Worm (Caenorhabditis elegans) whole organism, L4 larva: ENCODE results near the gene C49F8.15.

Experiments used
- F10B5.3 ChIP-seq: sonication (generic microtip); optimal IDR thresholded peaks from 2 replicates; lab custom pipeline; 2016; ENCODE audit warnings: mild to moderate bottlenecking, missing genetic modification characterization, missing compliant biosample characterization
- F26F4.8 ChIP-seq: fragments of 200-800 bp; sonication (Bioruptor generic); conservative IDR thresholded peaks from 2 replicates; pipeline ENCODE4 v1.3.6; 2022; ENCODE audit warnings: missing genetic modification characterization, missing compliant biosample characterization
- T26A8.4 ChIP-seq: fragments of 200-800 bp; sonication (Bioruptor generic); IDR thresholded peaks from 2 replicates; pipeline ENCODE4 v1.3.6; 2022; ENCODE audit warnings: missing genetic modification characterization, missing compliant biosample characterization
- Y105C5A.15 ChIP-seq: fragments of 200-800 bp; sonication (Bioruptor generic); IDR thresholded peaks from 2 replicates; pipeline ENCODE4 v1.3.6; 2022; ENCODE audit warnings: missing genetic modification characterization, missing compliant biosample characterization
- Y5F2A.4 ChIP-seq: fragments of 200-800 bp; sonication (Bioruptor generic); optimal IDR thresholded peaks from 2 replicates; lab custom pipeline; 2018; ENCODE audit warnings: mild to moderate bottlenecking, missing genetic modification characterization, missing compliant biosample characterization
- Y75B8A.6 ChIP-seq: fragments of 200-800 bp; sonication (Bioruptor generic); IDR thresholded peaks from 2 replicates; pipeline ENCODE4 v1.3.6; 2022; ENCODE audit warnings: missing genetic modification reagents, missing genetic modification characterization, missing compliant biosample characterization
- ZK546.5 ChIP-seq, 2 experiments: sonication (generic microtip); optimal IDR thresholded peaks; 2 replicates each; lab custom pipeline; 2017; ENCODE audit warnings: missing biosample characterization in 2 of 2, missing genetic modification characterization in 2 of 2
- arid-1 ChIP-seq: fragments of 200-800 bp; sonication (Bioruptor generic); conservative IDR thresholded peaks from 2 replicates; pipeline ENCODE4 v1.3.6; 2022; ENCODE audit warnings: missing genetic modification reagents, missing genetic modification characterization, missing compliant biosample characterization
- ceh-20 ChIP-seq: fragments of 200-800 bp; sonication (Bioruptor generic); IDR thresholded peaks from 2 replicates; pipeline ENCODE4 v1.3.6; 2022; ENCODE audit warnings: missing genetic modification reagents, missing genetic modification characterization, missing compliant biosample characterization
- ceh-28 ChIP-seq: fragments of 150-350 bp; optimal IDR thresholded peaks from 2 replicates; lab custom pipeline; 2014; ENCODE audit warnings: missing biosample characterization, missing genetic modification reagents, missing genetic modification characterization
- ceh-32 ChIP-seq: sonication (generic microtip); optimal IDR thresholded peaks from 2 replicates; lab custom pipeline; 2016; ENCODE audit warnings: mild to moderate bottlenecking, missing genetic modification characterization, missing compliant biosample characterization; ENCODE audit not compliant: poor library complexity
- ceh-44 ChIP-seq: fragments of 200-800 bp; sonication (Bioruptor generic); IDR thresholded peaks from 2 replicates; pipeline ENCODE4 v1.3.6; 2022; ENCODE audit warnings: missing genetic modification reagents, missing genetic modification characterization, missing compliant biosample characterization
- ctbp-1 ChIP-seq: fragments of 200-800 bp; sonication (Bioruptor generic); IDR thresholded peaks from 2 replicates; pipeline ENCODE4 v1.3.6; 2022; ENCODE audit warnings: missing genetic modification reagents, missing genetic modification characterization, missing compliant biosample characterization
- daf-12 ChIP-seq: fragments of 150-350 bp; optimal IDR thresholded peaks from 2 replicates; lab custom pipeline; 2014; ENCODE audit warnings: missing biosample characterization, missing genetic modification reagents, missing genetic modification characterization
- daf-16 ChIP-seq, 3 experiments: sonication (generic microtip); optimal IDR thresholded peaks; 2 replicates each; lab custom pipeline; 2016 to 2017; ENCODE audit warnings: missing genetic modification characterization in 3 of 3, missing genetic modification reagents in 3 of 3, mild to moderate bottlenecking in 2 of 3, missing compliant biosample characterization in 2 of 3, missing biosample characterization in 1 of 3, moderate library complexity in 1 of 3
- daf-19 ChIP-seq: fragments of 200-800 bp; sonication (Bioruptor generic); conservative IDR thresholded peaks from 2 replicates; pipeline ENCODE4 v1.3.6; 2022; ENCODE audit warnings: missing genetic modification characterization, missing compliant biosample characterization
- egl-43 ChIP-seq: fragments of 200-800 bp; sonication (Bioruptor generic); IDR thresholded peaks from 2 replicates; pipeline ENCODE4 v1.3.6; 2022; ENCODE audit warnings: missing genetic modification reagents, missing genetic modification characterization, missing compliant biosample characterization
- fkh-10 ChIP-seq: fragments of 150-350 bp; optimal IDR thresholded peaks from 2 replicates; lab custom pipeline; 2014; ENCODE audit warnings: missing biosample characterization, missing genetic modification reagents, missing genetic modification characterization
- fos-1 ChIP-seq: fragments of 150-350 bp; optimal IDR thresholded peaks from 2 replicates; lab custom pipeline; 2014; ENCODE audit warnings: missing biosample characterization, missing genetic modification characterization
- hlh-11 ChIP-seq: fragments of 200-800 bp; sonication (Bioruptor generic); optimal IDR thresholded peaks from 2 replicates; lab custom pipeline; 2018; ENCODE audit warnings: mild to moderate bottlenecking, missing genetic modification characterization, missing compliant biosample characterization
- hmg-1.1 ChIP-seq: fragments of 200-800 bp; sonication (Bioruptor generic); IDR thresholded peaks from 2 replicates; pipeline ENCODE4 v1.3.6; 2022; ENCODE audit warnings: missing genetic modification reagents, missing genetic modification characterization, missing compliant biosample characterization
- lin-13 ChIP-seq: fragments of 150-350 bp; optimal IDR thresholded peaks from 2 replicates; lab custom pipeline; 2014; ENCODE audit warnings: missing biosample characterization, missing genetic modification reagents, missing genetic modification characterization
- lin-15B ChIP-seq: fragments of 150-350 bp; sonication (generic microtip); optimal IDR thresholded peaks from 3 replicates; lab custom pipeline; 2014; ENCODE audit warnings: missing biosample characterization, missing genetic modification characterization
- lin-39 ChIP-seq: fragments of 150-350 bp; optimal IDR thresholded peaks from 2 replicates; lab custom pipeline; 2014; ENCODE audit warnings: missing biosample characterization, missing genetic modification reagents, missing genetic modification characterization
- lir-3 ChIP-seq: sonication (generic microtip); optimal IDR thresholded peaks from 2 replicates; lab custom pipeline; 2016; ENCODE audit warnings: mild to moderate bottlenecking, missing genetic modification characterization, missing compliant biosample characterization
- lsy-2 ChIP-seq, 2 experiments: fragments of 150-350 bp in 1 of 2; sonication (generic microtip) in 1 of 2; optimal IDR thresholded peaks; 2 replicates each; lab custom pipeline; 2014 to 2017; ENCODE audit warnings: missing biosample characterization in 2 of 2, missing genetic modification characterization in 2 of 2
- madf-5 ChIP-seq, 2 experiments: fragments of 200-800 bp; sonication (Bioruptor generic); IDR thresholded peaks; 2 replicates each; pipeline ENCODE4 v1.3.6; 2022; ENCODE audit warnings: missing compliant biosample characterization in 2 of 2, missing genetic modification characterization in 2 of 2
- mdl-1 ChIP-seq, 2 experiments: fragments of 150-350 bp in 1 of 2; sonication (generic microtip) in 1 of 2; optimal IDR thresholded peaks; 2 replicates each; lab custom pipeline; 2014 to 2017; ENCODE audit warnings: missing biosample characterization in 2 of 2, missing genetic modification characterization in 2 of 2
- mxl-3 ChIP-seq: fragments of 200-800 bp; sonication (Bioruptor generic); optimal IDR thresholded peaks from 2 replicates; lab custom pipeline; 2018; ENCODE audit warnings: mild to moderate bottlenecking, missing genetic modification characterization, missing compliant biosample characterization
- nhr-10 ChIP-seq: fragments of 150-350 bp; optimal IDR thresholded peaks from 2 replicates; lab custom pipeline; 2014; ENCODE audit warnings: missing biosample characterization, missing genetic modification characterization
- nhr-102 ChIP-seq: sonication (generic microtip); optimal IDR thresholded peaks from 2 replicates; lab custom pipeline; 2016; ENCODE audit warnings: mild to moderate bottlenecking, missing genetic modification characterization, moderate library complexity, missing compliant biosample characterization
- nhr-11 ChIP-seq: fragments of 150-350 bp; optimal IDR thresholded peaks from 2 replicates; lab custom pipeline; 2014; ENCODE audit warnings: missing biosample characterization, missing genetic modification characterization
- nhr-111 ChIP-seq: fragments of 200-800 bp; sonication (Bioruptor generic); optimal IDR thresholded peaks from 2 replicates; lab custom pipeline; 2018; ENCODE audit warnings: mild to moderate bottlenecking, missing genetic modification characterization, missing compliant biosample characterization
- nhr-25 ChIP-seq: sonication (generic microtip); optimal IDR thresholded peaks from 2 replicates; lab custom pipeline; 2017; ENCODE audit warnings: missing genetic modification characterization, mild to moderate bottlenecking, missing compliant biosample characterization, antibody characterized with exemption, moderate library complexity, borderline replicate concordance; ENCODE audit not compliant: insufficient read depth
- nhr-28 ChIP-seq: fragments of 150-350 bp; optimal IDR thresholded peaks from 2 replicates; lab custom pipeline; 2014; ENCODE audit warnings: missing biosample characterization, missing genetic modification characterization
- nhr-77 ChIP-seq: fragments of 150-350 bp; optimal IDR thresholded peaks from 2 replicates; lab custom pipeline; 2014; ENCODE audit warnings: missing biosample characterization, missing genetic modification characterization
- pha-4 ChIP-seq, 2 experiments: fragments of 150-350 bp in 1 of 2; fragments of 200-800 bp in 1 of 2; sonication (Bioruptor generic) in 1 of 2; IDR thresholded peaks in 1 of 2; optimal IDR thresholded peaks in 1 of 2; 2 replicates each; pipeline versions ENCODE4 v1.3.6 to Lab custom; 2014 to 2022; ENCODE audit warnings: missing genetic modification characterization in 2 of 2, missing genetic modification reagents in 2 of 2, missing biosample characterization in 1 of 2, missing compliant biosample characterization in 1 of 2
- pqm-1 ChIP-seq: sonication (generic microtip); optimal IDR thresholded peaks from 2 replicates; lab custom pipeline; 2017; ENCODE audit warnings: missing biosample characterization, missing genetic modification characterization
- rbr-2 ChIP-seq: sonication (generic microtip); optimal IDR thresholded peaks from 2 replicates; lab custom pipeline; 2016; ENCODE audit warnings: missing genotype, missing genetic modification characterization, missing compliant biosample characterization
- saeg-2 ChIP-seq: fragments of 200-800 bp; sonication (Bioruptor generic); IDR thresholded peaks from 2 replicates; pipeline ENCODE4 v1.3.6; 2022; ENCODE audit warnings: missing genetic modification reagents, missing genetic modification characterization, missing compliant biosample characterization
- set-16 ChIP-seq: fragments of 200-800 bp; sonication (Bioruptor generic); IDR thresholded peaks from 2 replicates; pipeline ENCODE4 v1.3.6; 2022; ENCODE audit warnings: missing genetic modification reagents, missing genetic modification characterization, missing compliant biosample characterization
- skn-1 ChIP-seq: fragments of 150-350 bp; optimal IDR thresholded peaks from 2 replicates; lab custom pipeline; 2014; ENCODE audit warnings: missing biosample characterization, missing genetic modification characterization
- snpc-1.2 ChIP-seq: fragments of 200-800 bp; sonication (Bioruptor generic); IDR thresholded peaks from 2 replicates; pipeline ENCODE4 v1.3.6; 2022; ENCODE audit warnings: missing genetic modification reagents, missing genetic modification characterization, missing compliant biosample characterization
- spr-3 ChIP-seq: fragments of 200-800 bp; sonication (Bioruptor generic); optimal IDR thresholded peaks from 2 replicates; lab custom pipeline; 2018; ENCODE audit warnings: mild to moderate bottlenecking, missing genetic modification characterization, missing compliant biosample characterization
- tag-97 ChIP-seq: fragments of 200-800 bp; sonication (Bioruptor generic); IDR thresholded peaks from 2 replicates; pipeline ENCODE4 v1.3.6; 2022; ENCODE audit warnings: missing genetic modification characterization, missing compliant biosample characterization
- unc-130 ChIP-seq: sonication (generic microtip); optimal IDR thresholded peaks from 2 replicates; lab custom pipeline; 2016; ENCODE audit warnings: missing genetic modification reagents, missing genetic modification characterization, missing compliant biosample characterization
- zfp-2 ChIP-seq: sonication (generic microtip); optimal IDR thresholded peaks from 2 replicates; lab custom pipeline; 2016; ENCODE audit warnings: mild to moderate bottlenecking, missing genetic modification characterization, missing compliant biosample characterization
- zfp-3 ChIP-seq: fragments of 200-800 bp; sonication (Bioruptor generic); conservative IDR thresholded peaks from 2 replicates; pipeline ENCODE4 v1.3.6; 2022; ENCODE audit warnings: missing genetic modification reagents, missing genetic modification characterization, missing compliant biosample characterization
- zip-2 ChIP-seq: fragments of 150-350 bp; optimal IDR thresholded peaks from 2 replicates; lab custom pipeline; 2014; ENCODE audit warnings: missing biosample characterization, missing genetic modification characterization
- ztf-7 ChIP-seq: fragments of 150-350 bp; optimal IDR thresholded peaks from 2 replicates; lab custom pipeline; 2014; ENCODE audit warnings: missing biosample characterization, missing genetic modification characterization

The C49F8.15 gene

ce11 chrX:13358573-13358972 lies 3.8 kb downstream of the C49F8.15 start (continued):
- TF ChIP-seq nhr-102 (tag; lab: Kevin White, UChicago) (peak; percentile 83), ztf-7 (tag; lab: Kevin White, UChicago) (peak; percentile 49), lin-39 (tag; lab: Kevin White, UChicago) (no peak), zfp-2 (tag; lab: Kevin White, UChicago) (no peak), snpc-1.2 (GFP tag; lab: Robert Waterston, UW) (no peak), zip-2 (peak; percentile 19), zfp-3 (GFP tag; lab: Robert Waterston, UW) (no peak), nhr-11 (tag; lab: Kevin White, UChicago) (peak; percentile 95), lir-3 (tag; lab: Kevin White, UChicago) (no peak), T26A8.4 (GFP tag; lab: Robert Waterston, UW) (peak; percentile 68), Y75B8A.6 (no peak), pha-4 (GFP tag; IDR thresholded peaks at IDR 0.05; lab: Robert Waterston, UW) (no peak), pha-4 (tag; optimal IDR thresholded peaks at IDR 0.05; lab: Kevin White, UChicago) (no peak), fos-1 (peak; percentile 31), pqm-1 (tag; lab: Kevin White, UChicago) (no peak), lsy-2 (tag; optimal IDR thresholded peaks at IDR 0.05; lab: Kevin White, UChicago) (peak; percentile 12 to 73), F26F4.8 (GFP tag; lab: Robert Waterston, UW) (no peak), set-16 (GFP tag; lab: Robert Waterston, UW) (peak; percentile 21; the same call in 1 of the 2 replicates), ceh-20 (GFP tag; lab: Robert Waterston, UW) (0 out of 2 replicates have a peak, but pooled peaks have one; percentile 16), Y5F2A.4 (GFP tag; lab: Kevin White, UChicago) (no peak), arid-1 (GFP tag; lab: Robert Waterston, UW) (no peak), spr-3 (GFP tag; lab: Kevin White, UChicago) (no peak), ZK546.5 (tag; optimal IDR thresholded peaks at IDR 0.05; lab: Kevin White, UChicago) (no peak), ceh-32 (tag; lab: Kevin White, UChicago) (no peak), nhr-111 (GFP tag; lab: Kevin White, UChicago) (no peak), mxl-3 (GFP tag; lab: Kevin White, UChicago) (peak; percentile 100), nhr-28 (peak; percentile 91), skn-1 (tag; lab: Kevin White, UChicago) (no peak), hlh-11 (tag; lab: Kevin White, UChicago) (peak; percentile 95), rbr-2 (peak; percentile 49), daf-16 (GFP tag; optimal IDR thresholded peaks at IDR 0.05; lab: Kevin White, UChicago) (peak in 1 of 2 experiments; percentile 40), daf-16 (tag; optimal IDR thresholded peaks at IDR 0.05; lab: Kevin White, UChicago) (peak; percentile 58), egl-43 (GFP tag; lab: Robert Waterston, UW) (0 out of 2 replicates have a peak, but pooled peaks have one; percentile 36), nhr-10 (peak; percentile 94), saeg-2 (GFP tag; lab: Robert Waterston, UW) (0 out of 2 replicates have a peak, but pooled peaks have one; percentile 20), nhr-25 (tag; lab: Kevin White, UChicago) (peak; percentile 80), ctbp-1 (GFP tag; lab: Robert Waterston, UW) (no peak), tag-97 (GFP tag; lab: Robert Waterston, UW) (no peak), F10B5.3 (tag; lab: Kevin White, UChicago) (no peak), lin-13 (GFP tag; lab: Kevin White, UChicago) (no peak), daf-12 (tag; lab: Kevin White, UChicago) (no peak), Y105C5A.15 (GFP tag; lab: Robert Waterston, UW) (no peak), ceh-28 (tag; lab: Kevin White, UChicago) (no peak), nhr-77 (tag; lab: Kevin White, UChicago) (peak; percentile 76), unc-130 (GFP tag; lab: Kevin White, UChicago) (no peak), fkh-10 (peak; percentile 65), daf-19 (GFP tag; lab: Robert Waterston, UW) (no peak), lin-15B (no peak), madf-5 (GFP tag; IDR thresholded peaks at IDR 0.05; lab: Robert Waterston, UW) (no peak), mdl-1 (tag; optimal IDR thresholded peaks at IDR 0.05; lab: Kevin White, UChicago) (peak; percentile 77 to 94), ceh-44 (GFP tag; lab: Robert Waterston, UW) (no peak), hmg-1.1 (GFP tag; lab: Robert Waterston, UW) (peak; percentile 49)
